Fruit fly (Drosophila melanogaster): ENCODE measurements around the gene CG46281.

CG46281 gene

DNA sequence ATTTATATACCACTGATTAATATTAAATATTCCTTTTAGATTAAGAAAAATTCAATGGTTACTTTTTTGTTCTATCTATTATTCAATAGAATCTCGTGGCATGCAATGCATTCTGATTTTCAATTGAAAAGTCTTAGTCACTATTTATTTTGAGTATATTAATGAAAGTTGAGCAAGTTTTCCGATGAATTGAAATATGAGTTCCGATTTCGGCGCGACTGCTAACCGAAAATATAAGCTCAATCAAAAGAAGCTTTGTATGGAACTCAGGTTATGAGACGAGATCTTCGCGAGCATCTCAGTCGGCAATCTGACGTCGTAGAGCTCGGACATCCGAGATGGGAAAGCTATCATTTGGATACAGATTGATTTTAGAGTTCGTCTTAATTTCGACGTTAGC, 8.0 kb upstream of the CG46281 start, which contains the start of gene CG11668:
TSS of gene CG11668 (plus strand) at position 301 of the 400 bp plus-strand sequence.
- TF ChIP-seq GATAd (GFP tag; optimal IDR thresholded peaks at IDR 0.05) = no peak
- no peak for TF ChIP-seq Mio (GFP tag; optimal IDR thresholded peaks at IDR 0.05)
- no peak for TF ChIP-seq Dif (GFP tag; optimal IDR thresholded peaks at IDR 0.05; ENCODE audit: partially characterized antibody)
- TF ChIP-seq rgr (GFP tag; optimal IDR thresholded peaks at IDR 0.05) = no peak
- TF ChIP-seq Vsx2 (GFP tag; optimal IDR thresholded peaks at IDR 0.05; ENCODE audit: partially characterized antibody) = no peak
- no peak for TF ChIP-seq lola (GFP tag; optimal IDR thresholded peaks at IDR 0.05)
- TF ChIP-seq Jra (GFP tag; optimal IDR thresholded peaks at IDR 0.05) = no peak
- no peak for TF ChIP-seq Dfd (GFP tag; optimal IDR thresholded peaks at IDR 0.05)
- TF ChIP-seq Abd-B (GFP tag; optimal IDR thresholded peaks at IDR 0.05) = no peak
- TF ChIP-seq jim (GFP tag; optimal IDR thresholded peaks at IDR 0.05) = no peak
- TF ChIP-seq ey (GFP tag; optimal IDR thresholded peaks at IDR 0.05) = no peak
- no peak for TF ChIP-seq sage (GFP tag; optimal IDR thresholded peaks at IDR 0.05)
- TF ChIP-seq dsf (GFP tag; optimal IDR thresholded peaks at IDR 0.05; ENCODE audit: borderline replicate concordance) = no peak
- no peak for TF ChIP-seq sv (GFP tag; optimal IDR thresholded peaks at IDR 0.05)

DNA sequence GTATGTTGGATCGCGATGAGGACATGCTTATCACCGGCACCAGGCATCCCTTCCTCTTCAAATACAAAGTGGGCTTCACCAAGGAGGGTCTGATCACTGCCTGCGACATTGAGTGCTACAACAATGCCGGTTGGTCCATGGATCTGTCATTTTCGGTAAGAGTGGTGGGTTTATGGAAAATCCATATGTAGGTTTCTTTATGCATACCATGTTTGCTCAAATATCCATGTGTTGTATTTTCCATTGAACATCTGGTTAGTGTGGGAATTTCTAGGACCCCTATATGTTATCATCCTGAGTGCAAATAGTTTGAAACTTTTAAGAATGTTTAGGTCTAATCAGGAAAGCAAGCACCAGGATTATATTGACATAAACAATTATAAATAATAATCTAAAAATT, 6.0 kb upstream of the CG46281 start:
- TF ChIP-seq dl (GFP tag; optimal IDR thresholded peaks at IDR 0.05; ENCODE audit: insufficient read depth in 1 of 2, partially characterized antibody in 2 of 2) = no peak
- TF ChIP-seq ey (GFP tag; optimal IDR thresholded peaks at IDR 0.05) = no peak
- TF ChIP-seq sv (GFP tag; optimal IDR thresholded peaks at IDR 0.05) = no peak
- no peak for TF ChIP-seq tai (GFP tag; optimal IDR thresholded peaks at IDR 0.05)
- no peak for TF ChIP-seq CrebA (GFP tag; optimal IDR thresholded peaks at IDR 0.05; ENCODE audit: borderline replicate concordance)
- no peak for TF ChIP-seq N (GFP tag; optimal IDR thresholded peaks at IDR 0.05)
- TF ChIP-seq Vsx2 (GFP tag; optimal IDR thresholded peaks at IDR 0.05; ENCODE audit: partially characterized antibody) = no peak
- no peak for TF ChIP-seq dmrt93B (GFP tag; optimal IDR thresholded peaks at IDR 0.05)
- TF ChIP-seq CG32264 (GFP tag; optimal IDR thresholded peaks at IDR 0.05) = no peak
- TF ChIP-seq jim (GFP tag; optimal IDR thresholded peaks at IDR 0.05) = no peak
- no peak for TF ChIP-seq Dif (GFP tag; optimal IDR thresholded peaks at IDR 0.05; ENCODE audit: partially characterized antibody)
- TF ChIP-seq foxo (GFP tag; optimal IDR thresholded peaks at IDR 0.05) = no peak
- no peak for TF ChIP-seq rgr (GFP tag; optimal IDR thresholded peaks at IDR 0.05)
- TF ChIP-seq Myc (optimal IDR thresholded peaks at IDR 0.05) = no peak
- no peak for TF ChIP-seq Rel (GFP tag; optimal IDR thresholded peaks at IDR 0.05)
- TF ChIP-seq Rel (tag; optimal IDR thresholded peaks at IDR 0.05) = no peak
- TF ChIP-seq Hr78 (GFP tag; optimal IDR thresholded peaks at IDR 0.05) = no peak
- TF ChIP-seq Dfd (GFP tag; optimal IDR thresholded peaks at IDR 0.05) = no peak

DNA sequence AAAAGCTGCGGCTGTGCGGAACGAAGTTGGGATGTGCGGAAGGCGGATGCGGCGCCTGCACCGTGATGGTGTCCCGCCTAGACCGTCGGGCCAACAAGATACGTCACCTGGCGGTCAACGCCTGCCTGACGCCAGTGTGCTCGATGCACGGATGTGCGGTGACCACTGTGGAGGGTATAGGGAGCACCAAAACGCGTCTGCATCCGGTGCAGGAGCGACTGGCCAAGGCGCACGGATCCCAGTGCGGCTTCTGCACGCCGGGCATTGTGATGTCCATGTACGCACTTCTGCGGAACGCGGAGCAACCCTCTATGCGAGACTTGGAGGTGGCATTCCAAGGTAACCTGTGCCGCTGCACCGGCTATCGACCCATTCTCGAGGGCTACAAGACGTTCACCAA, 3.6 kb upstream of the CG46281 start:
- TF ChIP-seq fru (GFP tag; optimal IDR thresholded peaks at IDR 0.05) (no peak), CG32264 (GFP tag; optimal IDR thresholded peaks at IDR 0.05) (no peak), Myc (optimal IDR thresholded peaks at IDR 0.05) (no peak), OdsH (GFP tag; optimal IDR thresholded peaks at IDR 0.05) (no peak), Jra (GFP tag; optimal IDR thresholded peaks at IDR 0.05) (no peak), Vsx2 (GFP tag; optimal IDR thresholded peaks at IDR 0.05; ENCODE audit: partially characterized antibody) (no peak), Dfd (GFP tag; optimal IDR thresholded peaks at IDR 0.05) (no peak), sage (GFP tag; optimal IDR thresholded peaks at IDR 0.05) (no peak), h (GFP tag; optimal IDR thresholded peaks at IDR 0.05) (no peak), woc (GFP tag; optimal IDR thresholded peaks at IDR 0.05) (no peak), dl (GFP tag; optimal IDR thresholded peaks at IDR 0.05; ENCODE audit: insufficient read depth in 1 of 2, partially characterized antibody in 2 of 2) (no peak), CG9705 (GFP tag; optimal IDR thresholded peaks at IDR 0.05) (no peak), ey (GFP tag; optimal IDR thresholded peaks at IDR 0.05) (no peak), Hr83 (GFP tag; optimal IDR thresholded peaks at IDR 0.05; ENCODE audit: poor library complexity, severe bottlenecking) (no peak), br (GFP tag; optimal IDR thresholded peaks at IDR 0.05) (no peak), lola (GFP tag; optimal IDR thresholded peaks at IDR 0.05) (no peak), dmrt93B (GFP tag; optimal IDR thresholded peaks at IDR 0.05) (no peak), Sp1 (GFP tag; optimal IDR thresholded peaks at IDR 0.05) (no peak), GATAd (GFP tag; optimal IDR thresholded peaks at IDR 0.05) (no peak)

dm6 chr3R:13032975-13033445, 2.9 kb upstream of the CG46281 start:
- TF ChIP-seq br (GFP tag; optimal IDR thresholded peaks at IDR 0.05) (peak; percentile 15), GATAd (GFP tag; optimal IDR thresholded peaks at IDR 0.05) (no peak), Myc (optimal IDR thresholded peaks at IDR 0.05) (no peak), sage (GFP tag; optimal IDR thresholded peaks at IDR 0.05) (no peak), Vsx2 (GFP tag; optimal IDR thresholded peaks at IDR 0.05; ENCODE audit: partially characterized antibody) (no peak), foxo (GFP tag; optimal IDR thresholded peaks at IDR 0.05) (peak in 1 of 2 experiments; percentile 16), OdsH (GFP tag; optimal IDR thresholded peaks at IDR 0.05) (no peak), Hr83 (GFP tag; optimal IDR thresholded peaks at IDR 0.05; ENCODE audit: poor library complexity, severe bottlenecking) (peak; percentile 39), HLH106 (tag; optimal IDR thresholded peaks at IDR 0.05) (no peak), Mio (GFP tag; optimal IDR thresholded peaks at IDR 0.05) (no peak), h (GFP tag; optimal IDR thresholded peaks at IDR 0.05) (no peak), dmrt93B (GFP tag; optimal IDR thresholded peaks at IDR 0.05) (no peak), brk (GFP tag; optimal IDR thresholded peaks at IDR 0.05) (no peak)

All from whole organism, wandering third instar larva.